Worm (Caenorhabditis elegans): Measurements from ENCODE around the gene mrps-10.

DNA sequence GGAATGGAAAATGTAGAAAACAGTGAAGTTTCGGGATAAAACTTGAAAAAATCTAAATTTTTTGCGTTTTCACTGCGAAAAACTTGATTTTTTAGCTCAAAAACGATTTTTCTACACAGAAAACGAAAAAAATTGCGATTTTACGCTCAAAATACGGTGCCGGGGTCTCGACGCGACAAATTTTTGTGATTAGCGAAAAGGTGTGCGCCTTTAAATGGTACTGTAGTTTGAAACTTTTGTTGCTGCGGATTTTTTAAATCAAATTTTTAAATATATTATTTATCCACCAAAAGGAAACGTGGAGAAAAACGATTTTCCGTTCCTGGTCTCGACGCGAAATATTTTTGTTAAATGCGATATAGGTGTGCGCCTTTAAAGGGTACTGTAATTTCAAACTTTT is 19.1 kb upstream of the mrps-10 start:
- TF ChIP-seq ztf-4 (tag; optimal IDR thresholded peaks at IDR 0.05) (no peak), unc-39 (tag; optimal IDR thresholded peaks at IDR 0.05) (no peak), aly-2 (tag; optimal IDR thresholded peaks at IDR 0.05) (no peak), ama-1 (optimal IDR thresholded peaks at IDR 0.05) (no peak), fkh-10 (GFP tag; optimal IDR thresholded peaks at IDR 0.05) (no peak), mdl-1 (tag; optimal IDR thresholded peaks at IDR 0.05) (no peak), nhr-76 (tag; optimal IDR thresholded peaks at IDR 0.05) (no peak), ZK546.5 (tag; optimal IDR thresholded peaks at IDR 0.05) (no peak), ztf-11 (tag; optimal IDR thresholded peaks at IDR 0.05) (no peak), pha-4 (tag; optimal IDR thresholded peaks at IDR 0.05) (no peak), lin-39 (tag; optimal IDR thresholded peaks at IDR 0.05) (no peak), unc-62 (GFP tag; optimal IDR thresholded peaks at IDR 0.05) (no peak), ceh-82 (tag; optimal IDR thresholded peaks at IDR 0.05) (no peak)

All from whole organism, L3 larva.